Fruit fly (Drosophila melanogaster): ENCODE results near the gene Gagr.

The Gagr gene

DNA sequence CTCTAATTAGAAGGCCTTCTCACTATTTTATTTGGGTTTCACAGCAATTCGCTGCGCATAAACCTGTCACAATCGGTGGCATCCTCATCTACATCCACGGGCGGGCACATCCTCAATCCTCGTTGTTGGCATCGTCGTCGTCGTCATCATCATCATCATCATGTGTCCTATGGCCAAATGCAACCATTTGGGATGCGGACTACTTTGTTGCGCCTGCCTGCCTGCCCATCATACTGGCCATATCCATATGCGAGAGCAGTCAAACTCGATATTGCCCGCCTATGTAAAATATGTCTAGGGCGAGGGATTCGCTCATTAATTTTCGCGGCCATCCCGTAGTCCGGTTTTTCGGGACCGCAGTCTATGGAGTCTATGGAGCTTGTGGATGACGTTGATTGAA, 42.9 kb downstream of the Gagr start:
- TF ChIP-seq zf30C (GFP tag; optimal IDR thresholded peaks at IDR 0.05), result no peak
- no peak for TF ChIP-seq cg (GFP tag; optimal IDR thresholded peaks at IDR 0.05)
- TF ChIP-seq CG18764 (GFP tag; optimal IDR thresholded peaks at IDR 0.05), result no peak
- no peak for TF ChIP-seq Dip3 (GFP tag; optimal IDR thresholded peaks at IDR 0.05)
- no peak for TF ChIP-seq Sry-δ (GFP tag; optimal IDR thresholded peaks at IDR 0.05)
- no peak for TF ChIP-seq CG13123 (GFP tag; optimal IDR thresholded peaks at IDR 0.05)
- TF ChIP-seq CG4617 (GFP tag; optimal IDR thresholded peaks at IDR 0.05; ENCODE audit: borderline replicate concordance), result no peak
- TF ChIP-seq CG1024 (GFP tag; IDR thresholded peaks at IDR 0.05), result no peak
- TF ChIP-seq sc (optimal IDR thresholded peaks at IDR 0.05), result no peak
- TF ChIP-seq sc (GFP tag; optimal IDR thresholded peaks at IDR 0.05), result no peak
- no peak for TF ChIP-seq CG10321 (GFP tag; IDR thresholded peaks at IDR 0.05)
- no peak for TF ChIP-seq gcm2 (GFP tag; optimal IDR thresholded peaks at IDR 0.05)
- no peak for TF ChIP-seq CG11247 (GFP tag; IDR thresholded peaks at IDR 0.05)
- no peak for TF ChIP-seq btn (GFP tag; optimal IDR thresholded peaks at IDR 0.05)
- TF ChIP-seq ara (GFP tag; IDR thresholded peaks at IDR 0.05), result no peak

dm6 chr3L:16442628-16443027, 48.2 kb downstream of the Gagr start:
- TF ChIP-seq CG1602 (GFP tag; optimal IDR thresholded peaks at IDR 0.05), result no peak
- peak; percentile 41 for TF ChIP-seq gem (tag; optimal IDR thresholded peaks at IDR 0.05)
- TF ChIP-seq CG17829 (tag; optimal IDR thresholded peaks at IDR 0.05), result no peak
- TF ChIP-seq CG10979 (tag; optimal IDR thresholded peaks at IDR 0.05), result peak; percentile 35
- peak; percentile 44 for TF ChIP-seq CG1603 (tag; optimal IDR thresholded peaks at IDR 0.05)
- no peak for TF ChIP-seq Max (GFP tag; optimal IDR thresholded peaks at IDR 0.05)
- TF ChIP-seq CG8388 (GFP tag; optimal IDR thresholded peaks at IDR 0.05), result peak; percentile 17
- no peak for TF ChIP-seq CG10565 (GFP tag; optimal IDR thresholded peaks at IDR 0.05)
- TF ChIP-seq ci (GFP tag; IDR thresholded peaks at IDR 0.05), result 0 out of 3 replicates have a peak, but pooled peaks have one; percentile 25
- TF ChIP-seq CG3281 (GFP tag; optimal IDR thresholded peaks at IDR 0.05), result no peak
- no peak for TF ChIP-seq ab (GFP tag; optimal IDR thresholded peaks at IDR 0.05)
- no peak for TF ChIP-seq slp2 (GFP tag; optimal IDR thresholded peaks at IDR 0.05)
- TF ChIP-seq az2 (GFP tag; optimal IDR thresholded peaks at IDR 0.05), result peak; percentile 1
- TF ChIP-seq phol (tag; optimal IDR thresholded peaks at IDR 0.05), result peak; percentile 41
- 0 out of 2 replicates have a peak, but pooled peaks have one; percentile 5 for TF ChIP-seq CG5953 (GFP tag; IDR thresholded peaks at IDR 0.05)
- TF ChIP-seq Sox102F (GFP tag; optimal IDR thresholded peaks at IDR 0.05), result peak; percentile 70
- peak; percentile 44 for TF ChIP-seq CG11504 (tag; optimal IDR thresholded peaks at IDR 0.05)
- peak; percentile 27 for TF ChIP-seq Asciz (GFP tag; optimal IDR thresholded peaks at IDR 0.05)
- peak; percentile 26; the same call in 1 of the 2 replicates for TF ChIP-seq vvl (GFP tag; IDR thresholded peaks at IDR 0.05)
- no peak for TF ChIP-seq Mes4 (GFP tag; optimal IDR thresholded peaks at IDR 0.05)
- TF ChIP-seq CG31441 (GFP tag; IDR thresholded peaks at IDR 0.05), result peak; percentile 24; the same call in 1 of the 2 replicates
- TF ChIP-seq Dfd (GFP tag; optimal IDR thresholded peaks at IDR 0.05), result no peak
- 0 out of 3 replicates have a peak, but pooled peaks have one; percentile 26 for TF ChIP-seq row (GFP tag; IDR thresholded peaks at IDR 0.05)
- peak; percentile 42 for TF ChIP-seq CG18262 (tag; optimal IDR thresholded peaks at IDR 0.05)
- TF ChIP-seq CG15479 (GFP tag; optimal IDR thresholded peaks at IDR 0.05), result no peak
- no peak for TF ChIP-seq CG12236 (GFP tag; optimal IDR thresholded peaks at IDR 0.05)
- TF ChIP-seq CG1529 (GFP tag; optimal IDR thresholded peaks at IDR 0.05), result peak; percentile 8
- peak; percentile 43 for TF ChIP-seq dmrt99B (tag; optimal IDR thresholded peaks at IDR 0.05)
- no peak for TF ChIP-seq CG4854 (GFP tag; optimal IDR thresholded peaks at IDR 0.05)
- peak in 1 of 2 experiments; percentile 44 for TF ChIP-seq bsh (GFP tag; optimal IDR thresholded peaks at IDR 0.05)
- TF ChIP-seq MTF-1 (GFP tag; optimal IDR thresholded peaks at IDR 0.05; ENCODE audit: borderline replicate concordance), result no peak
- TF ChIP-seq wor (GFP tag; IDR thresholded peaks at IDR 0.05), result peak; percentile 45; the same call in 1 of the 2 replicates
- peak; percentile 22 for TF ChIP-seq CG2712 (tag; optimal IDR thresholded peaks at IDR 0.05)
- peak; percentile 8 for TF ChIP-seq ATbp (GFP tag; optimal IDR thresholded peaks at IDR 0.05)
- no peak for TF ChIP-seq CG10959 (GFP tag; IDR thresholded peaks at IDR 0.05)
- 0 out of 3 replicates have a peak, but pooled peaks have one; percentile 26 for TF ChIP-seq CG17361 (GFP tag; IDR thresholded peaks at IDR 0.05)

All from whole organism, embryonic.